Worm (Caenorhabditis elegans) whole organism, early embryonic: ENCODE results near the gene C14E2.7.

ENCODE experiments used
- B0310.2 ChIP-seq: sonication (generic microtip); optimal IDR thresholded peaks from 2 replicates; lab custom pipeline; 2016; ENCODE audit warnings: mild to moderate bottlenecking, missing genetic modification characterization, missing compliant biosample characterization
- F13C5.2 ChIP-seq: sonication (generic microtip); optimal IDR thresholded peaks from 2 replicates; lab custom pipeline; 2017; ENCODE audit warnings: mild to moderate bottlenecking, missing genetic modification characterization, inconsistent platforms, missing compliant biosample characterization
- ama-1 ChIP-seq: fragments of 150-350 bp; optimal IDR thresholded peaks from 2 replicates; lab custom pipeline; 2014
- ceh-13 ChIP-seq: fragments of 200-800 bp; sonication (Bioruptor generic); optimal IDR thresholded peaks from 2 replicates; lab custom pipeline; 2018; ENCODE audit warnings: mild to moderate bottlenecking, missing genetic modification characterization, missing compliant biosample characterization
- ceh-36 ChIP-seq: sonication (generic microtip); optimal IDR thresholded peaks from 2 replicates; lab custom pipeline; 2016; ENCODE audit warnings: missing genetic modification characterization, inconsistent platforms, missing compliant biosample characterization
- flt-1 ChIP-seq: fragments of 200-800 bp; sonication (Bioruptor generic); IDR thresholded peaks from 2 replicates; pipeline ENCODE4 v1.3.6; 2022; ENCODE audit warnings: missing genetic modification characterization, missing compliant biosample characterization
- hmg-4 ChIP-seq: fragments of 200-800 bp; sonication (Bioruptor generic); optimal IDR thresholded peaks from 2 replicates; lab custom pipeline; 2018; ENCODE audit warnings: mild to moderate bottlenecking, missing genetic modification characterization, missing compliant biosample characterization
- hnd-1 ChIP-seq: sonication (generic microtip); optimal IDR thresholded peaks from 2 replicates; lab custom pipeline; 2016; ENCODE audit warnings: missing genetic modification characterization, missing compliant biosample characterization
- pes-1 ChIP-seq: fragments of 200-800 bp; sonication (Bioruptor generic); IDR thresholded peaks from 2 replicates; pipeline ENCODE4 v1.3.6; 2022; ENCODE audit warnings: missing genetic modification reagents, missing genetic modification characterization, missing compliant biosample characterization
- scrt-1 ChIP-seq: fragments of 200-800 bp; sonication (Bioruptor generic); IDR thresholded peaks from 2 replicates; pipeline ENCODE4 v1.3.6; 2022; ENCODE audit warnings: missing genetic modification characterization, missing compliant biosample characterization
- sea-1 ChIP-seq: fragments of 200-800 bp; sonication (Bioruptor generic); conservative IDR thresholded peaks from 2 replicates; pipeline ENCODE4 v1.3.6; 2022; ENCODE audit warnings: missing genetic modification characterization, missing compliant biosample characterization
- tra-4 ChIP-seq: sonication (generic microtip); optimal IDR thresholded peaks from 2 replicates; lab custom pipeline; 2017; ENCODE audit warnings: missing genetic modification characterization, missing compliant biosample characterization

- TF ChIP-seq ama-1 (lab: Kevin White, UChicago) (no peak), ceh-13 (GFP tag; lab: Kevin White, UChicago) (no peak), hnd-1 (no peak), F13C5.2 (tag; lab: Kevin White, UChicago) (no peak), scrt-1 (no peak), ceh-36 (no peak), pes-1 (GFP tag; lab: Robert Waterston, UW) (no peak), flt-1 (GFP tag; lab: Robert Waterston, UW) (no peak), sea-1 (GFP tag; lab: Robert Waterston, UW) (no peak), tra-4 (tag; lab: Kevin White, UChicago) (no peak), hmg-4 (GFP tag; lab: Kevin White, UChicago) (no peak), B0310.2 (tag; lab: Kevin White, UChicago) (no peak)
These were observed 14.3 kb downstream of the C14E2.7 start for ce11 chrX:1830475-1830874.
